Fruit fly (Drosophila melanogaster) whole organism, pupa: ENCODE results near the gene CG5961.
"Not testable (repeated sequence)": the region's sequence is repeated elsewhere in the genome, so short reads cannot be mapped to it uniquely, and the experiment has no call there.

Experiments used
- CG10348 ChIP-seq: fragments of 200-800 bp; sonication (Bioruptor generic); IDR thresholded peaks from 2 replicates; pipeline ENCODE4 v1.3.6; 2022; ENCODE audit warnings: missing biosample characterization, missing genetic modification characterization
- CG12605 ChIP-seq: fragments of 200-800 bp; sonication (Bioruptor generic); IDR thresholded peaks from 2 replicates; pipeline ENCODE4 v1.3.6; 2022; ENCODE audit warnings: missing biosample characterization, missing genetic modification characterization
- CG13204 ChIP-seq: fragments of 200-800 bp; sonication (Bioruptor generic); optimal IDR thresholded peaks from 2 replicates; lab custom pipeline; 2018; ENCODE audit warnings: missing biosample characterization, mild to moderate bottlenecking, missing genetic modification characterization, moderate library complexity
- CG14655 ChIP-seq: fragments of 200-800 bp; sonication (Bioruptor generic); optimal IDR thresholded peaks from 3 replicates; lab custom pipeline; 2017; ENCODE audit warnings: mild to moderate bottlenecking, missing biosample characterization, missing genetic modification reagents, missing genetic modification characterization
- CG15710 ChIP-seq: fragments of 200-800 bp; sonication (Bioruptor generic); optimal IDR thresholded peaks from 2 replicates; lab custom pipeline; 2018; ENCODE audit warnings: missing biosample characterization, mild to moderate bottlenecking, missing genetic modification characterization, moderate library complexity
- CG32121 ChIP-seq: fragments of 200-800 bp; sonication (Bioruptor generic); IDR thresholded peaks from 2 replicates; pipeline ENCODE4 v1.3.6; 2022; ENCODE audit warnings: missing biosample characterization, missing genetic modification characterization
- CG34367 ChIP-seq: fragments of 200-800 bp; sonication (Bioruptor generic); optimal IDR thresholded peaks from 2 replicates; lab custom pipeline; 2018; ENCODE audit warnings: missing biosample characterization, mild to moderate bottlenecking, missing genetic modification characterization
- CG4496 ChIP-seq: fragments of 200-800 bp; sonication (Bioruptor generic); IDR thresholded peaks from 3 replicates; pipeline ENCODE4 v1.3.6; 2022; ENCODE audit warnings: missing biosample characterization, missing genetic modification characterization
- CG8159 ChIP-seq: fragments of 200-800 bp; sonication (Bioruptor generic); optimal IDR thresholded peaks from 3 replicates; lab custom pipeline; 2018; ENCODE audit warnings: missing biosample characterization, mild to moderate bottlenecking, missing genetic modification characterization, moderate library complexity
- CG8301 ChIP-seq: fragments of 200-800 bp; sonication (Bioruptor generic); optimal IDR thresholded peaks from 2 replicates; lab custom pipeline; 2018; ENCODE audit warnings: missing biosample characterization, mild to moderate bottlenecking, missing genetic modification characterization
- CG9948 ChIP-seq: fragments of 200-800 bp; sonication (Bioruptor generic); optimal IDR thresholded peaks from 2 replicates; lab custom pipeline; 2018; ENCODE audit warnings: missing biosample characterization, mild to moderate bottlenecking, missing genetic modification characterization, moderate library complexity
- D1 ChIP-seq: fragments of 200-800 bp; sonication (Bioruptor generic); optimal IDR thresholded peaks from 2 replicates; lab custom pipeline; 2018; ENCODE audit warnings: missing biosample characterization, mild to moderate bottlenecking, missing genetic modification characterization, moderate library complexity
- EcR ChIP-seq: fragments of 200-800 bp; sonication (Bioruptor generic); optimal IDR thresholded peaks from 3 replicates; lab custom pipeline; 2019; ENCODE audit warnings: missing biosample characterization, missing genetic modification characterization, mild to moderate bottlenecking, moderate library complexity, missing genetic modification reagents
- Ets98B ChIP-seq: fragments of 200-800 bp; sonication (Bioruptor generic); IDR thresholded peaks from 2 replicates; pipeline ENCODE4 v1.3.6; 2022; ENCODE audit warnings: missing biosample characterization, missing genetic modification characterization
- Pif1A ChIP-seq: fragments of 200-800 bp; sonication (Bioruptor generic); optimal IDR thresholded peaks from 3 replicates; lab custom pipeline; 2016; ENCODE audit warnings: missing biosample characterization, missing genetic modification characterization
- Pif1B ChIP-seq: fragments of 200-800 bp; sonication (Bioruptor generic); optimal IDR thresholded peaks from 3 replicates; lab custom pipeline; 2016; ENCODE audit warnings: missing biosample characterization, missing genetic modification characterization
- Snoo ChIP-seq: fragments of 200-800 bp; sonication (Bioruptor generic); optimal IDR thresholded peaks from 3 replicates; lab custom pipeline; 2017; ENCODE audit warnings: missing biosample characterization, mild to moderate bottlenecking, missing genetic modification characterization, inconsistent platforms
- fd96Ca ChIP-seq: fragments of 200-800 bp; sonication (Bioruptor generic); IDR thresholded peaks from 3 replicates; pipeline ENCODE4 v1.3.6; 2022; ENCODE audit warnings: missing biosample characterization, missing genetic modification characterization
- gl ChIP-seq: fragments of 200-800 bp; sonication (Bioruptor generic); optimal IDR thresholded peaks from 2 replicates; lab custom pipeline; 2018; ENCODE audit warnings: missing biosample characterization, mild to moderate bottlenecking, missing genetic modification characterization
- rn ChIP-seq: fragments of 200-800 bp; sonication (Bioruptor generic); IDR thresholded peaks from 2 replicates; pipeline ENCODE4 v1.3.6; 2022; ENCODE audit warnings: missing biosample characterization, missing genetic modification characterization

The CG5961 gene

DNA sequence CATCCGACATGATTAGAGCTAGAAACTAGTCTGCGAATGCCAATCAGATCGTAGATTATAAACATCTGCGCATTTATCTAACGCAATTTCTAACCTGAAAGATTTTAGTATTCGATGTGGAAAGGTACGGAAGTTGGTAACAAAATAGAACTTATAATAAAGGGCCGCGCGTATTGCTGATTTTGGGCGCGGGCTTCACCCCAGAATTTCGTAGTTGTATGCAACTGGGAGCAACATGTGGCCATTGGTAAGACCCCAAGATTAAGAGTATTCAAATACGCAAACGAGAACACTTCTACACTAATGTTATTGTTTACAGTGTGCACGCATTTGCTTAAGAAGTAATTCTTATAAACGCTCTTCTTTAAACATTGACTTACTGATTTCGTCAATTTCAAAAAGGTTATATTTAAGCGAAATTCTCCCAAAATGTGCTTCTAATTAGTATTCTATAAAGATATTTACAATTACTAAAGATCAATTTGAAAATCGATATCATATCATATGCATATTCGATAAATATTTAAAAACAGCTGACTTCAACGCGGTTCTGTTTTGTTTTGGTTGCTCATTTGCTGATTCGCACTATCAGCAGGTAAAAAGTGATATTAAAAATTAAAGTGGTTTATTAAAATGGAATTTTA, at the start of gene CG5961, which contains the start of gene Polr3C:
TSS of gene CG5961 (minus strand) at position 416 of the 644 bp plus-strand sequence.
TSS of gene Polr3C (plus strand) at position 536 of the 644 bp plus-strand sequence.
- TF ChIP-seq CG32121 (GFP tag; lab: Robert Waterston, UW) (no peak), CG15710 (tag; lab: Kevin White, UChicago) (no peak), Pif1B (GFP tag; lab: Kevin White, UChicago) (no peak), CG8159 (tag; lab: Kevin White, UChicago) (no peak), rn (GFP tag; lab: Robert Waterston, UW) (no peak), Pif1A (GFP tag; lab: Kevin White, UChicago) (no peak), gl (tag; lab: Kevin White, UChicago) (no peak), Snoo (tag; lab: Kevin White, UChicago) (no peak), fd96Ca (no peak), CG12605 (GFP tag; lab: Robert Waterston, UW) (no peak), EcR (no peak), CG34367 (tag; lab: Kevin White, UChicago) (no peak), CG4496 (GFP tag; lab: Robert Waterston, UW) (no peak), D1 (no peak), CG13204 (GFP tag; lab: Kevin White, UChicago) (no peak), CG8301 (tag; lab: Kevin White, UChicago) (no peak), CG9948 (tag; lab: Kevin White, UChicago) (no peak), CG14655 (GFP tag; lab: Kevin White, UChicago) (no peak), CG10348 (GFP tag; lab: Robert Waterston, UW) (no peak)

- not testable (repeated sequence) for TF ChIP-seq CG9948 (tag; lab: Kevin White, UChicago); Ets98B (GFP tag; lab: Robert Waterston, UW); CG4496 (GFP tag; lab: Robert Waterston, UW)
Measured at dm6 chr3R:12508776-12509175, 48.7 kb upstream of the CG5961 start, which contains the start of gene Hsp70Bc. Hsp70Bc (plus strand) TSS chr3R:12509076.

- TF ChIP-seq CG15710 (tag; lab: Kevin White, UChicago); CG9948 (tag; lab: Kevin White, UChicago); D1: not testable (repeated sequence)
Measured at dm6 chr3R:12505493-12505892, 45.4 kb upstream of the CG5961 start, which contains the start of gene Hsp70Bb. Hsp70Bb (plus strand) TSS chr3R:12505793.

- TF ChIP-seq EcR; CG15710 (tag; lab: Kevin White, UChicago); Ets98B (GFP tag; lab: Robert Waterston, UW): not testable (repeated sequence)
Measured at dm6 chr3R:12502210-12502609, 42.1 kb upstream of the CG5961 start, which contains the start of gene Hsp70Bbb. Hsp70Bbb (plus strand) TSS chr3R:12502510.

- not testable (repeated sequence) for TF ChIP-seq CG34367 (tag; lab: Kevin White, UChicago); Ets98B (GFP tag; lab: Robert Waterston, UW); Pif1A (GFP tag; lab: Kevin White, UChicago)
Measured at dm6 chr3R:12467675-12468074, 7.6 kb upstream of the CG5961 start, which contains the start of gene Hsp70Ba. Hsp70Ba (minus strand) TSS chr3R:12467776.

- TF ChIP-seq Snoo (tag; lab: Kevin White, UChicago); CG12605 (GFP tag; lab: Robert Waterston, UW); CG9948 (tag; lab: Kevin White, UChicago): not testable (repeated sequence)
Measured at dm6 chr3R:12465198-12465597, 5.1 kb upstream of the CG5961 start, which contains the start of gene CG5608. CG5608 (minus strand) TSS chr3R:12465298.

DNA sequence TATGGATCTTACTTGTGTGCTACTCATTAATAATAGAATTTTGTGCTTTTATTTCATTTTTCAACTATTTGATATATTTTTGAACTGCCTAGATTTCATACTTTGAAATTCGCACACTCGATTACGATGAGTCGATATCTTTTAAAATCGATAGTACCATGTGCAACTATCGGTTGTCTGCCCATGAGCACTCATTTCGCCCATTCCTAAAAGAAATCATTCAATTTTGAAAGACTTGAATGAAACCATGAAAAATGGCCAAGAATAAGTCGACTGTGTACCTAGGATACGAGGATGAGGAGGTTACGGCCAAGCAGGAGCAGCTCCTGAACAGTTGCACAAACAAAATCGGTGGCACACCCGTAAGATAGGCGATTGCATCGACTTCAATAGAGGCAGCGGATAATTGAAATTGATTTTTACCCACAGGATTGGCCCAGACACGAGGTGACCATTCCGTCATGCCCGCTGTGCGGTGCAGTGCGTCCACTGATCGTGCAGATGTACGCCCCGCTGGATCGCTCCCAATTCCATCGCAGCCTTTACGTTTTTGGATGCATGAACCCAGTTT, 3.6 kb downstream of the CG5961 start, which contains the start of gene trus:
TSS of gene trus (plus strand) at position 204 of the 571 bp plus-strand sequence.
- TF ChIP-seq Pif1B (GFP tag; lab: Kevin White, UChicago) (no peak), Ets98B (GFP tag; lab: Robert Waterston, UW) (no peak)

DNA sequence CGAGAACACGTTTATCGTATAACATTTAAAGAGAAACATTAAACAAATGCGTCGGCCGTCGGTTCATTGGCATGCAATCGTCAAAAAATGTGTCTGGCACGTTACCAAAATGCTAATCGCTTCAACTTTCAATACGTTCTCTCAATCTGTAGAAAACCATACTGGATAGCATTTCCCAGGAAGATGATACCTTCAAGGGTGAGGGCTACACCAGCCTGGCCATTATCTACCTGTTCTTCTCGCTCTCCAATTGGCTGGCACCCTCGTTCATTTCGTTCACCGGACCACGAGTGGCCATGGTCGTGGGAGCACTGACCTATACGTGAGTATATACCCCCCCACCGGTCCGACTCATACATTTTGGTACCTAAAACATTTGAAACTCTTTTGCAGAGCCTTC, 5.6 kb downstream of the CG5961 start:
- TF ChIP-seq CG12605 (GFP tag; lab: Robert Waterston, UW) (no peak), EcR (peak; percentile 77)
